ENCODE assay signal across 2 fruit fly cellular contexts in genomic region chr3L:390194-390593, dm6.
A peak's percentile ranks its signal among the peaks of the same experiment; 100 is the strongest.
TF ChIP-seq lines count a peak whose summit lies in the region.

No protein-coding gene starts in this region.

TF ChIP-seq in whole organism, embryonic, 481 proteins besides CTCF, POLR2A, EP300 and RAD21 (continued from another document):
- peak; percentile 50; the same call in 1 of the 2 replicates for TF ChIP-seq bbx (GFP tag; IDR thresholded peaks at IDR 0.05; lab: Robert Waterston, UW; ENCODE audit: partially characterized antibody)
- TF ChIP-seq CG34224 (GFP tag; IDR thresholded peaks at IDR 0.05; lab: Robert Waterston, UW; ENCODE audit: partially characterized antibody): no peak
- no peak for TF ChIP-seq cad (GFP tag; optimal IDR thresholded peaks at IDR 0.05; lab: Kevin White, UChicago)
- peak; percentile 26; the same call in 1 of the 3 replicates for TF ChIP-seq Opbp (GFP tag; IDR thresholded peaks at IDR 0.05; lab: Robert Waterston, UW; ENCODE audit: partially characterized antibody)
- peak; percentile 57 for TF ChIP-seq sens (GFP tag; lab: Kevin White, UChicago)
- peak; percentile 80 for TF ChIP-seq Dll (GFP tag; IDR thresholded peaks at IDR 0.05; lab: Robert Waterston, UW; ENCODE audit: partially characterized antibody)
- 0 out of 2 replicates have a peak, but pooled peaks have one; percentile 14 for TF ChIP-seq Awh (GFP tag; IDR thresholded peaks at IDR 0.05; lab: Robert Waterston, UW)
- peak; percentile 90 for TF ChIP-seq Ets65A (GFP tag; lab: Kevin White, UChicago)
- peak; percentile 41; the same call in 1 of the 2 replicates for TF ChIP-seq nerfin-2 (GFP tag; IDR thresholded peaks at IDR 0.05; lab: Robert Waterston, UW; ENCODE audit: partially characterized antibody)
- no peak for TF ChIP-seq salm (tag; optimal IDR thresholded peaks at IDR 0.05; lab: Kevin White, UChicago)
- peak; percentile 16 for TF ChIP-seq Blimp-1 (GFP tag; optimal IDR thresholded peaks at IDR 0.05; lab: Kevin White, UChicago)
- TF ChIP-seq CG10979 (tag; optimal IDR thresholded peaks at IDR 0.05; lab: Kevin White, UChicago): peak; percentile 30
- TF ChIP-seq zfh1 (GFP tag; IDR thresholded peaks at IDR 0.05; lab: Robert Waterston, UW): peak; percentile 49; the same call in 1 of the 3 replicates
- TF ChIP-seq Jarid2 (GFP tag; optimal IDR thresholded peaks at IDR 0.05; lab: Kevin White, UChicago): no peak
- peak; percentile 56 for TF ChIP-seq ara (GFP tag; IDR thresholded peaks at IDR 0.05; lab: Robert Waterston, UW)
- TF ChIP-seq her (GFP tag; optimal IDR thresholded peaks at IDR 0.05; lab: Kevin White, UChicago): no peak
- no peak for TF ChIP-seq zen (tag; optimal IDR thresholded peaks at IDR 0.05; lab: Kevin White, UChicago)
- TF ChIP-seq nau (GFP tag; optimal IDR thresholded peaks at IDR 0.05; lab: Kevin White, UChicago): no peak
- peak; percentile 39; the same call in 1 of the 2 replicates for TF ChIP-seq Ptx1 (GFP tag; IDR thresholded peaks at IDR 0.05; lab: Robert Waterston, UW)
- no peak for TF ChIP-seq prd (optimal IDR thresholded peaks at IDR 0.05; lab: Kevin White, UChicago)
- peak; percentile 65; the same call in 2 of the 3 replicates for TF ChIP-seq prd (GFP tag; IDR thresholded peaks at IDR 0.05; lab: Robert Waterston, UW)
- TF ChIP-seq Scr (GFP tag; IDR thresholded peaks at IDR 0.05; lab: Robert Waterston, UW; ENCODE audit: partially characterized antibody): peak; percentile 65
- peak; percentile 64 for TF ChIP-seq CG16813 (GFP tag; IDR thresholded peaks at IDR 0.05; lab: Robert Waterston, UW; ENCODE audit: partially characterized antibody)
- 0 out of 3 replicates have a peak, but pooled peaks have one; percentile 55 for TF ChIP-seq vnd (GFP tag; IDR thresholded peaks at IDR 0.05; lab: Robert Waterston, UW; ENCODE audit: partially characterized antibody)
- TF ChIP-seq CG2712 (tag; optimal IDR thresholded peaks at IDR 0.05; lab: Kevin White, UChicago): peak; percentile 34
- TF ChIP-seq chinmo (GFP tag; IDR thresholded peaks at IDR 0.05; lab: Robert Waterston, UW; ENCODE audit: partially characterized antibody): 0 out of 4 replicates have a peak, but pooled peaks have one; percentile 30
- TF ChIP-seq CG9727 (GFP tag; optimal IDR thresholded peaks at IDR 0.05; lab: Kevin White, UChicago): peak; percentile 6
- TF ChIP-seq CG17829 (tag; optimal IDR thresholded peaks at IDR 0.05; lab: Kevin White, UChicago): peak; percentile 13
- no peak for TF ChIP-seq CG5245 (GFP tag; optimal IDR thresholded peaks at IDR 0.05; lab: Kevin White, UChicago)
- TF ChIP-seq CG6791 (GFP tag; IDR thresholded peaks at IDR 0.05; lab: Robert Waterston, UW; ENCODE audit: partially characterized antibody): peak; percentile 16; the same call in 1 of the 3 replicates
- peak; percentile 31; the same call in 1 of the 2 replicates for TF ChIP-seq CG2129 (GFP tag; IDR thresholded peaks at IDR 0.05; lab: Robert Waterston, UW; ENCODE audit: partially characterized antibody)
- 0 out of 3 replicates have a peak, but pooled peaks have one; percentile 7 for TF ChIP-seq CG7963 (GFP tag; IDR thresholded peaks at IDR 0.05; lab: Robert Waterston, UW; ENCODE audit: partially characterized antibody)
- TF ChIP-seq lmd (GFP tag; IDR thresholded peaks at IDR 0.05; lab: Robert Waterston, UW): peak; percentile 16; the same call in 1 of the 2 replicates
- peak; percentile 42; the same call in 1 of the 2 replicates for TF ChIP-seq unc-4 (GFP tag; IDR thresholded peaks at IDR 0.05; lab: Robert Waterston, UW; ENCODE audit: partially characterized antibody)
- TF ChIP-seq phol (tag; optimal IDR thresholded peaks at IDR 0.05; lab: Kevin White, UChicago): peak; percentile 26
- peak; percentile 52 for TF ChIP-seq sisA (GFP tag; IDR thresholded peaks at IDR 0.05; lab: Robert Waterston, UW)
- TF ChIP-seq knrl (GFP tag; IDR thresholded peaks at IDR 0.05; lab: Robert Waterston, UW; ENCODE audit: partially characterized antibody): peak; percentile 56; the same call in 2 of the 3 replicates
- TF ChIP-seq Spps (tag; optimal IDR thresholded peaks at IDR 0.05; lab: Kevin White, UChicago): peak; percentile 17
- peak; percentile 41; the same call in 1 of the 2 replicates for TF ChIP-seq amos (GFP tag; IDR thresholded peaks at IDR 0.05; lab: Robert Waterston, UW; ENCODE audit: partially characterized antibody)
- peak; percentile 40; the same call in 1 of the 2 replicates for TF ChIP-seq inv (GFP tag; IDR thresholded peaks at IDR 0.05; lab: Robert Waterston, UW; ENCODE audit: partially characterized antibody)
- peak; percentile 45; the same call in 1 of the 3 replicates for TF ChIP-seq CG14860 (GFP tag; IDR thresholded peaks at IDR 0.05; lab: Robert Waterston, UW; ENCODE audit: partially characterized antibody)
- TF ChIP-seq croc (GFP tag; conservative IDR thresholded peaks at IDR 0.05; lab: Robert Waterston, UW): peak; percentile 37; the same call in 2 of the 3 replicates
- TF ChIP-seq CG17361 (GFP tag; IDR thresholded peaks at IDR 0.05; lab: Robert Waterston, UW): 0 out of 3 replicates have a peak, but pooled peaks have one; percentile 14
- TF ChIP-seq Sry-δ (GFP tag; optimal IDR thresholded peaks at IDR 0.05; lab: Kevin White, UChicago): peak; percentile 6

TF ChIP-seq in whole organism, prepupa, 60 proteins besides CTCF, POLR2A, EP300 and RAD21 (continued from another document):
- TF ChIP-seq Hr38 (GFP tag; optimal IDR thresholded peaks at IDR 0.05; lab: Kevin White, UChicago): no peak
- peak; percentile 64 for TF ChIP-seq Eip78C (GFP tag; lab: Kevin White, UChicago)
- no peak for TF ChIP-seq Lpt (GFP tag; optimal IDR thresholded peaks at IDR 0.05; lab: Kevin White, UChicago)
- no peak for TF ChIP-seq achi (GFP tag; optimal IDR thresholded peaks at IDR 0.05; lab: Kevin White, UChicago)
- no peak for TF ChIP-seq cyc (GFP tag; optimal IDR thresholded peaks at IDR 0.05; lab: Kevin White, UChicago)
- TF ChIP-seq CG34406 (GFP tag; optimal IDR thresholded peaks at IDR 0.05; lab: Kevin White, UChicago): no peak
- TF ChIP-seq CG11902 (GFP tag; optimal IDR thresholded peaks at IDR 0.05; lab: Kevin White, UChicago): no peak
- TF ChIP-seq Sox102F (GFP tag; optimal IDR thresholded peaks at IDR 0.05; lab: Kevin White, UChicago): no peak
- TF ChIP-seq Met (GFP tag; optimal IDR thresholded peaks at IDR 0.05; lab: Kevin White, UChicago): peak; percentile 2
- TF ChIP-seq acj6 (GFP tag; optimal IDR thresholded peaks at IDR 0.05; lab: Kevin White, UChicago): no peak
- no peak for TF ChIP-seq CG15336 (GFP tag; IDR thresholded peaks at IDR 0.05; lab: Robert Waterston, UW)
- no peak for TF ChIP-seq CG3919 (GFP tag; optimal IDR thresholded peaks at IDR 0.05; lab: Kevin White, UChicago)
- TF ChIP-seq pdm3 (GFP tag; optimal IDR thresholded peaks at IDR 0.05; lab: Kevin White, UChicago): no peak
- no peak for TF ChIP-seq CG8632 (GFP tag; optimal IDR thresholded peaks at IDR 0.05; lab: Kevin White, UChicago)
- no peak for TF ChIP-seq OdsH (GFP tag; optimal IDR thresholded peaks at IDR 0.05; lab: Kevin White, UChicago)
- TF ChIP-seq CG3032 (tag; optimal IDR thresholded peaks at IDR 0.05; lab: Kevin White, UChicago): peak; percentile 22
- TF ChIP-seq CG1621 (tag; optimal IDR thresholded peaks at IDR 0.05; lab: Kevin White, UChicago): no peak
- no peak for TF ChIP-seq Eip93F (GFP tag; optimal IDR thresholded peaks at IDR 0.05; lab: Kevin White, UChicago)
- TF ChIP-seq esn (GFP tag; optimal IDR thresholded peaks at IDR 0.05; lab: Kevin White, UChicago): peak; percentile 2
- TF ChIP-seq Sox14 (GFP tag; optimal IDR thresholded peaks at IDR 0.05; lab: Kevin White, UChicago): no peak
